Fruit fly (Drosophila melanogaster): ENCODE results near the gene CG43055.

DNA sequence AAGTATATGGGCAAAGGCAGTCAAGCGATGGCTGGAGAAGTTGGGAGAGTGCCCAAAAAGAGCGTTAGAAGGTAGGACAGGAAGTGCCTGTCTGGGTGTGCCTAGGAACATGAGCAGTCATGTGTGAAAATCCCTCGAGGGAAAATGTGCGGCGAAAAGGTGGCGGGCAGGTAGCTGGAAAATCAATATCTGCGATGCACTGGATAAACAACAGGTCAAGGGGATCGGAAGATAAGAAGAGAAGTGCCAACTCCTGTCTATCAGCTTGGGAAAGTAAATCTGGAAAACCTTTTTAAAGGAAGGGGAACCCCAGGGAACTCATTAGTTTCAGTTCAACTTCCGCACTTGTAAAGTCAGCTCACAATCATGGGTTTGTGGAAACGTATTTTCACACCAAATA, 32.6 kb upstream of the CG43055 start:
- TF ChIP-seq CG7368 (GFP tag; optimal IDR thresholded peaks at IDR 0.05) (no peak), CG8632 (GFP tag; optimal IDR thresholded peaks at IDR 0.05) (no peak)

All from whole organism, prepupa.